Worm (Caenorhabditis elegans): ENCODE data around the gene hum-8.

hum-8 gene

ce11 chrIV:425995-426394 lies 14.4 kb downstream of the hum-8 start, which contains the start of gene garr-1:
TSS of gene garr-1 (plus strand) at chrIV:426168.
- TF ChIP-seq B0310.2 (tag; optimal IDR thresholded peaks at IDR 0.05): no peak
- no peak for TF ChIP-seq tbx-37 (GFP tag; conservative IDR thresholded peaks at IDR 0.05)
- no peak for TF ChIP-seq F13C5.2 (tag; optimal IDR thresholded peaks at IDR 0.05)
- no peak for TF ChIP-seq sea-1 (GFP tag; conservative IDR thresholded peaks at IDR 0.05)
- no peak for TF ChIP-seq pes-1 (GFP tag; IDR thresholded peaks at IDR 0.05)

DNA sequence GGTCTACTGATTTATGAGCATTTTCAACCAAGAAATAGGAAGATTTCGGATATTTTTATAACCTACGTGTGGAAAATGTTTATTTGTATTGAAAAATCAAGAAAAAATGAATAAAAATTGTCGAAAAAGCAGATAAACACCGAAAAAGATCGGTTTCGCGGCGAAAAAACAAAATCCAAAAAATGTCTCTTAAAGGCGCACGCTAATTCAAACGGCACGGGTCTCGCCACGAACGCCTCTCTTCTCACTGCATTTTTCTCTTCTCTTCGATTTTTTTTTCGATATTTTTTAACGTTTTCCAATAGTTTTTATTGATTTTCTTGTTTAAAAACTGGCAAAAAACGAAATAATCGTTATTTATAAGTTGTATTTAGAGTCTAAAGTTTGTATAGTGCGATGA lies 14.8 kb downstream of the hum-8 start:
- no peak for TF ChIP-seq ama-1 (optimal IDR thresholded peaks at IDR 0.05)
- no peak for TF ChIP-seq hnd-1 (tag; optimal IDR thresholded peaks at IDR 0.05)
- TF ChIP-seq tbx-11 (GFP tag; IDR thresholded peaks at IDR 0.05): no peak
- no peak for TF ChIP-seq ceh-13 (GFP tag; optimal IDR thresholded peaks at IDR 0.05)
- no peak for TF ChIP-seq hmg-4 (GFP tag; optimal IDR thresholded peaks at IDR 0.05)
- no peak for TF ChIP-seq sea-1 (GFP tag; conservative IDR thresholded peaks at IDR 0.05)
- no peak for TF ChIP-seq hmbx-1 (tag; optimal IDR thresholded peaks at IDR 0.05)
- TF ChIP-seq tbx-37 (GFP tag; conservative IDR thresholded peaks at IDR 0.05): no peak
- TF ChIP-seq flt-1 (GFP tag; IDR thresholded peaks at IDR 0.05): no peak
- no peak for TF ChIP-seq F13C5.2 (tag; optimal IDR thresholded peaks at IDR 0.05)
- no peak for TF ChIP-seq B0310.2 (tag; optimal IDR thresholded peaks at IDR 0.05)

DNA sequence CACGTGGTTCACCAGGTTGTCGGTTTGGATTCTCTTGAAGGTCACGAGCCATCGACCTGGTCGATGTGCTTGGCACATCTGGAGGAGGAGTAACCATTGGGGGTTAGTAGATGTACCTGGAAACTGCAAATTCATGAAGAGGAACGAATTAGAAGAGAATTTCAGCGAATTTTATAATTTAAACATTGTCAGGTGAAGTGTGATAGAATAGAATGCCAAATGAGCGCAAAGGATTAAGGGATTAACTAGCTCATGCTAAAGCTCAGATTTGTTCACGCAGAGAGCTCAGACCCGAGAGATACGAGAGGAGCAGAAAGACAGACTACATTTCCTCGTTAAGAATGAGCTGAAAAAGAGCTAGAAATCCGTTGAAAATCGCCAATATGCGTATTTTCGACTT lies 15.3 kb downstream of the hum-8 start, which contains the start of gene daf-18:
Gene daf-18, minus strand, starts transcription at position 126 of the 400 bp plus-strand sequence.
- peak; percentile 74 for TF ChIP-seq ceh-36 (tag; optimal IDR thresholded peaks at IDR 0.05)
- TF ChIP-seq tbx-11 (GFP tag; IDR thresholded peaks at IDR 0.05): no peak

ce11 chrIV:422112-422511 lies 18.2 kb downstream of the hum-8 start:
- TF ChIP-seq tra-4 (tag; optimal IDR thresholded peaks at IDR 0.05) (no peak), F13C5.2 (tag; optimal IDR thresholded peaks at IDR 0.05) (no peak), hmg-4 (GFP tag; optimal IDR thresholded peaks at IDR 0.05) (no peak), ets-7 (tag; optimal IDR thresholded peaks at IDR 0.05) (no peak), sea-1 (GFP tag; conservative IDR thresholded peaks at IDR 0.05) (no peak), tbx-37 (GFP tag; conservative IDR thresholded peaks at IDR 0.05) (no peak), hnd-1 (tag; optimal IDR thresholded peaks at IDR 0.05) (no peak), flt-1 (GFP tag; IDR thresholded peaks at IDR 0.05) (no peak), ceh-13 (GFP tag; optimal IDR thresholded peaks at IDR 0.05) (no peak), B0310.2 (tag; optimal IDR thresholded peaks at IDR 0.05) (no peak), ceh-36 (tag; optimal IDR thresholded peaks at IDR 0.05) (no peak), scrt-1 (GFP tag; IDR thresholded peaks at IDR 0.05) (no peak), hmbx-1 (tag; optimal IDR thresholded peaks at IDR 0.05) (no peak), aly-1 (tag; optimal IDR thresholded peaks at IDR 0.05) (no peak), tbx-11 (GFP tag; IDR thresholded peaks at IDR 0.05) (no peak), ama-1 (optimal IDR thresholded peaks at IDR 0.05) (no peak), pes-1 (GFP tag; IDR thresholded peaks at IDR 0.05) (no peak)

ce11 chrIV:420686-421085 lies 19.7 kb downstream of the hum-8 start:
- TF ChIP-seq pes-1 (GFP tag; IDR thresholded peaks at IDR 0.05): no peak
- TF ChIP-seq tbx-11 (GFP tag; IDR thresholded peaks at IDR 0.05): no peak
- TF ChIP-seq hmg-4 (GFP tag; optimal IDR thresholded peaks at IDR 0.05): no peak
- TF ChIP-seq ceh-36 (tag; optimal IDR thresholded peaks at IDR 0.05): no peak
- no peak for TF ChIP-seq aly-1 (tag; optimal IDR thresholded peaks at IDR 0.05)
- no peak for TF ChIP-seq tbx-37 (GFP tag; conservative IDR thresholded peaks at IDR 0.05)
- no peak for TF ChIP-seq B0310.2 (tag; optimal IDR thresholded peaks at IDR 0.05)
- TF ChIP-seq ets-7 (tag; optimal IDR thresholded peaks at IDR 0.05): no peak
- TF ChIP-seq sea-1 (GFP tag; conservative IDR thresholded peaks at IDR 0.05): no peak
- TF ChIP-seq hmbx-1 (tag; optimal IDR thresholded peaks at IDR 0.05): no peak
- no peak for TF ChIP-seq ama-1 (optimal IDR thresholded peaks at IDR 0.05)
- no peak for TF ChIP-seq F13C5.2 (tag; optimal IDR thresholded peaks at IDR 0.05)
- no peak for TF ChIP-seq flt-1 (GFP tag; IDR thresholded peaks at IDR 0.05)
- no peak for TF ChIP-seq tra-4 (tag; optimal IDR thresholded peaks at IDR 0.05)
- TF ChIP-seq ceh-13 (GFP tag; optimal IDR thresholded peaks at IDR 0.05): no peak

ce11 chrIV:419674-420073 lies 20.7 kb downstream of the hum-8 start, which contains the start of gene eri-1:
TSS of gene eri-1 (minus strand) at chrIV:419958.
- TF ChIP-seq hnd-1 (tag; optimal IDR thresholded peaks at IDR 0.05): no peak
- no peak for TF ChIP-seq tbx-11 (GFP tag; IDR thresholded peaks at IDR 0.05)
- TF ChIP-seq F13C5.2 (tag; optimal IDR thresholded peaks at IDR 0.05): no peak
- TF ChIP-seq flt-1 (GFP tag; IDR thresholded peaks at IDR 0.05): no peak
- no peak for TF ChIP-seq B0310.2 (tag; optimal IDR thresholded peaks at IDR 0.05)
- TF ChIP-seq ama-1 (optimal IDR thresholded peaks at IDR 0.05): no peak
- no peak for TF ChIP-seq tbx-37 (GFP tag; conservative IDR thresholded peaks at IDR 0.05)
- TF ChIP-seq ceh-36 (tag; optimal IDR thresholded peaks at IDR 0.05): no peak
- TF ChIP-seq hmg-4 (GFP tag; optimal IDR thresholded peaks at IDR 0.05): no peak
- TF ChIP-seq ceh-13 (GFP tag; optimal IDR thresholded peaks at IDR 0.05): no peak
- TF ChIP-seq hmbx-1 (tag; optimal IDR thresholded peaks at IDR 0.05): no peak

DNA sequence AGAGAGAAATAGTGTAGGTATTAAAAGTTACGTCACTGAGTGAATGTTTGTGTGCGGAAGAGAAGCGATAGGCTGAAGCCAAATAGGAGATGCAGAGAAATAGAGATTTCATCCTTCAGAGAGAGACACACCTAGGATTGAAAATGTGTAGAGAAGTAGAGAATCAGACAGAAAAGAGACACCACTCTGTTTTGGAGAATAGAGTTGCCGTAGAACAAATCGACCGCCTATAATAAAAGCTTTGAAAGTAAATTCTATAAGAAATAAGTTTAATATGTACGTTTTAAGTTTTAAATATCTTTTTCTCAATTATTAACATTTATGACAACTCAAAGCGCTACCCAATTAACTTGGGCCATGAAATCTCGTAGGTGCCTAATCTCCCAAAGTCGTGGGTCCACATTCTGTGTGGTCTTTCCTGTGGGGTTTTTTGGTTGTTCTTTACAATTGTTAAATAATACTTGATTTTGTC lies 29.9 kb downstream of the hum-8 start, which contains the start of gene T07A9.12:
Gene T07A9.12, plus strand, starts transcription at position 448 of the 472 bp plus-strand sequence.
- no peak; the same call in 1 of the 2 replicates for TF ChIP-seq flt-1 (GFP tag; IDR thresholded peaks at IDR 0.05)
- TF ChIP-seq scrt-1 (GFP tag; IDR thresholded peaks at IDR 0.05): no peak
- no peak for TF ChIP-seq F13C5.2 (tag; optimal IDR thresholded peaks at IDR 0.05)
- no peak for TF ChIP-seq tbx-11 (GFP tag; IDR thresholded peaks at IDR 0.05)
- peak; percentile 12 for TF ChIP-seq ets-7 (tag; optimal IDR thresholded peaks at IDR 0.05)
- TF ChIP-seq aly-1 (tag; optimal IDR thresholded peaks at IDR 0.05): no peak

- TF ChIP-seq flt-1 (GFP tag; IDR thresholded peaks at IDR 0.05) (no peak), ceh-36 (tag; optimal IDR thresholded peaks at IDR 0.05) (peak; percentile 66)
Measured at ce11 chrIV:409935-410334, 30.4 kb downstream of the hum-8 start, which contains the start of gene kgb-1. TSS of gene kgb-1 (minus strand) at chrIV:410035.

Measured in whole organism, early embryonic.